Worm (Caenorhabditis elegans): Measurements from ENCODE around the gene sra-9.

ce11 chrII:9542785-9543184, 10.7 kb downstream of the sra-9 start, which contains the start of gene sra-4:
- TF ChIP-seq flt-1 (GFP tag; IDR thresholded peaks at IDR 0.05) (no peak), ztf-29 (GFP tag; IDR thresholded peaks at IDR 0.05) (no peak), klf-2 (GFP tag; conservative IDR thresholded peaks at IDR 0.05) (no peak), tab-1 (GFP tag; IDR thresholded peaks at IDR 0.05) (no peak), ztf-23 (GFP tag; IDR thresholded peaks at IDR 0.05) (no peak), med-1 (GFP tag; optimal IDR thresholded peaks at IDR 0.05; ENCODE audit: insufficient read depth) (no peak), cog-1 (tag; optimal IDR thresholded peaks at IDR 0.05) (no peak), ref-1 (GFP tag; conservative IDR thresholded peaks at IDR 0.05) (no peak), T22C8.4 (GFP tag; IDR thresholded peaks at IDR 0.05) (no peak)
